Worm (Caenorhabditis elegans) whole organism, late embryonic: ENCODE data around the gene srh-45.

ENCODE experiments used
- C08G9.2 ChIP-seq: sonication (generic microtip); optimal IDR thresholded peaks from 2 replicates; lab custom pipeline; 2016; ENCODE audit warnings: mild to moderate bottlenecking, missing genetic modification characterization, moderate library complexity, missing compliant biosample characterization
- ahr-1 ChIP-seq: sonication (generic microtip); optimal IDR thresholded peaks from 2 replicates; lab custom pipeline; 2016; ENCODE audit warnings: missing genetic modification characterization, missing compliant biosample characterization
- ama-1 ChIP-seq: fragments of 150-350 bp; optimal IDR thresholded peaks from 2 replicates; lab custom pipeline; 2014
- ceh-18 ChIP-seq: sonication (generic microtip); optimal IDR thresholded peaks from 2 replicates; lab custom pipeline; 2016; ENCODE audit warnings: missing genetic modification characterization, missing compliant biosample characterization
- ceh-2 ChIP-seq: sonication (generic microtip); optimal IDR thresholded peaks from 2 replicates; lab custom pipeline; 2016; ENCODE audit warnings: missing genotype, missing genetic modification characterization, missing compliant biosample characterization
- ceh-24 ChIP-seq: sonication (generic microtip); optimal IDR thresholded peaks from 2 replicates; lab custom pipeline; 2016; ENCODE audit warnings: mild to moderate bottlenecking, missing genetic modification characterization, missing compliant biosample characterization
- ceh-30 ChIP-seq: fragments of 150-350 bp; optimal IDR thresholded peaks from 2 replicates; lab custom pipeline; 2014; ENCODE audit warnings: missing biosample characterization, missing genetic modification characterization
- ceh-31 ChIP-seq: sonication (generic microtip); optimal IDR thresholded peaks from 2 replicates; lab custom pipeline; 2016; ENCODE audit warnings: missing genetic modification characterization, missing compliant biosample characterization
- ceh-34 ChIP-seq: sonication (generic microtip); optimal IDR thresholded peaks from 2 replicates; lab custom pipeline; 2016; ENCODE audit warnings: mild to moderate bottlenecking, missing genetic modification characterization, missing compliant biosample characterization
- ceh-45 ChIP-seq: fragments of 200-800 bp; sonication (Bioruptor generic); IDR thresholded peaks from 2 replicates; pipeline ENCODE4 v1.3.6; 2022; ENCODE audit warnings: missing genetic modification reagents, missing genetic modification characterization, missing compliant biosample characterization
- ceh-48 ChIP-seq: sonication (generic microtip); optimal IDR thresholded peaks from 2 replicates; lab custom pipeline; 2016; ENCODE audit warnings: missing genetic modification characterization, inconsistent platforms, missing compliant biosample characterization
- ceh-6 ChIP-seq: fragments of 200-800 bp; sonication (Bioruptor generic); optimal IDR thresholded peaks from 2 replicates; lab custom pipeline; 2018; ENCODE audit warnings: mild to moderate bottlenecking, missing genetic modification characterization, missing compliant biosample characterization
- dve-1 ChIP-seq: sonication (generic microtip); optimal IDR thresholded peaks from 2 replicates; lab custom pipeline; 2017; ENCODE audit warnings: antibody characterized with exemption, mild to moderate bottlenecking, missing genetic modification characterization, missing compliant biosample characterization
- elt-2 ChIP-seq: sonication (generic microtip); optimal IDR thresholded peaks from 2 replicates; lab custom pipeline; 2016; ENCODE audit warnings: missing genetic modification reagents, missing genetic modification characterization, missing compliant biosample characterization
- eyg-1 ChIP-seq: sonication (generic microtip); optimal IDR thresholded peaks from 2 replicates; lab custom pipeline; 2016; ENCODE audit warnings: missing genotype, missing genetic modification characterization, missing compliant biosample characterization
- fax-1 ChIP-seq: sonication (generic microtip); optimal IDR thresholded peaks from 2 replicates; lab custom pipeline; 2016; ENCODE audit warnings: missing genotype, missing genetic modification characterization, missing compliant biosample characterization
- hlh-13 ChIP-seq: fragments of 200-800 bp; sonication (Bioruptor generic); optimal IDR thresholded peaks from 2 replicates; lab custom pipeline; 2018; ENCODE audit warnings: mild to moderate bottlenecking, missing genetic modification characterization, missing compliant biosample characterization
- hlh-30 ChIP-seq: sonication (generic microtip); optimal IDR thresholded peaks from 2 replicates; lab custom pipeline; 2017; ENCODE audit warnings: antibody characterized with exemption, missing genetic modification characterization, missing compliant biosample characterization; ENCODE audit not compliant: insufficient read depth
- hlh-6 ChIP-seq: sonication (generic microtip); optimal IDR thresholded peaks from 2 replicates; lab custom pipeline; 2016; ENCODE audit warnings: missing genotype, missing genetic modification characterization, missing compliant biosample characterization
- lim-6 ChIP-seq: sonication (generic microtip); optimal IDR thresholded peaks from 2 replicates; lab custom pipeline; 2016; ENCODE audit warnings: missing genetic modification characterization, missing compliant biosample characterization
- lin-11 ChIP-seq: fragments of 200-800 bp; sonication (Bioruptor generic); optimal IDR thresholded peaks from 2 replicates; lab custom pipeline; 2018; ENCODE audit warnings: mild to moderate bottlenecking, missing genetic modification characterization, missing compliant biosample characterization
- madf-2 ChIP-seq: sonication (generic microtip); optimal IDR thresholded peaks from 2 replicates; lab custom pipeline; 2017; ENCODE audit warnings: missing genetic modification characterization, missing compliant biosample characterization
- nfya-1 ChIP-seq: sonication (generic microtip); optimal IDR thresholded peaks from 2 replicates; lab custom pipeline; 2017; ENCODE audit warnings: missing genetic modification characterization, mild to moderate bottlenecking, missing compliant biosample characterization, antibody characterized with exemption, moderate library complexity
- nhr-11 ChIP-seq: fragments of 150-350 bp; optimal IDR thresholded peaks from 2 replicates; lab custom pipeline; 2014; ENCODE audit warnings: missing biosample characterization, missing genetic modification characterization
- nhr-232 ChIP-seq: sonication (generic microtip); optimal IDR thresholded peaks from 2 replicates; lab custom pipeline; 2016; ENCODE audit warnings: missing genetic modification characterization, missing compliant biosample characterization
- npax-4 ChIP-seq: sonication (generic microtip); optimal IDR thresholded peaks from 2 replicates; lab custom pipeline; 2016; ENCODE audit warnings: missing genetic modification characterization, missing compliant biosample characterization
- pag-3 ChIP-seq: sonication (generic microtip); optimal IDR thresholded peaks from 2 replicates; lab custom pipeline; 2016; ENCODE audit warnings: missing compliant biosample characterization, missing genetic modification characterization, borderline replicate concordance
- pat-9 ChIP-seq: fragments of 200-800 bp; sonication (Bioruptor generic); optimal IDR thresholded peaks from 2 replicates; lab custom pipeline; 2018; ENCODE audit warnings: mild to moderate bottlenecking, missing genetic modification characterization, moderate library complexity, missing compliant biosample characterization
- rnt-1 ChIP-seq: sonication (generic microtip); optimal IDR thresholded peaks from 2 replicates; lab custom pipeline; 2016; ENCODE audit warnings: missing genetic modification characterization, missing compliant biosample characterization
- sox-2 ChIP-seq: fragments of 200-800 bp; sonication (Bioruptor generic); IDR thresholded peaks from 2 replicates; pipeline ENCODE4 v1.3.6; 2022; ENCODE audit warnings: missing genetic modification reagents, missing genetic modification characterization, missing compliant biosample characterization
- tbx-7 ChIP-seq: sonication (generic microtip); optimal IDR thresholded peaks from 2 replicates; lab custom pipeline; 2016; ENCODE audit warnings: missing genotype, missing genetic modification characterization, missing compliant biosample characterization
- unc-3 ChIP-seq, 2 experiments: fragments of 200-800 bp in 1 of 2; sonication (Bioruptor generic) in 1 of 2; sonication (generic microtip) in 1 of 2; conservative IDR thresholded peaks in 1 of 2; optimal IDR thresholded peaks in 1 of 2; 2 replicates each; pipeline versions ENCODE4 v1.3.6 to Lab custom; 2016 to 2022; ENCODE audit warnings: missing compliant biosample characterization in 2 of 2, missing genetic modification characterization in 2 of 2, missing genetic modification reagents in 1 of 2
- unc-55 ChIP-seq: sonication (generic microtip); optimal IDR thresholded peaks from 2 replicates; lab custom pipeline; 2017; ENCODE audit warnings: missing biosample characterization, missing genetic modification reagents, missing genetic modification characterization
- unc-86 ChIP-seq: sonication (generic microtip); optimal IDR thresholded peaks from 2 replicates; lab custom pipeline; 2016; ENCODE audit warnings: missing genetic modification characterization, missing compliant biosample characterization
- zip-5 ChIP-seq: sonication (generic microtip); optimal IDR thresholded peaks from 2 replicates; lab custom pipeline; 2016; ENCODE audit warnings: missing genetic modification characterization, missing compliant biosample characterization

srh-45 gene

DNA sequence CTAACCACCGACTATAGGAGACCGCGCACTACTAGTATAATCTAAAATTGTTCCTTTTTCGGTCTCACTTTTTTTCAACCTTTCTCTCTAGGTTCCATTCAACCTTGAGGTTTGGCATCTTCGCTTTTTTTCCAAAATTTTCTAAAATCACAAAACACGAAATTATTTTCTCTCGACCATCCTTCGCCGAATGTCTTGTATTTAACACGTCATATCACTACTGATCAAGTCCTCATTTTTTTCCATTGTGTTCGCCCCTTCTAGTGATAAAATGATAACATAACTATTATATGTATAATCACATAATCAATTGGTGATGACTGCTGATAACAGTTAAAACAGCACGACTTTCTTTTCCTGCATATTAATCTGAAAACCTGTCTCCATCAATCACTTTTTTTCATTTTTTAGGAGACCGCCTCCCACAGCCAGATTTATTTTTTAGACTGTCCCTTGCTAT is 6.3 kb upstream of the srh-45 start, which contains the start of gene T03F7.7:
T03F7.7 (plus strand) TSS at position 410 of the 460 bp plus-strand sequence.
- TF ChIP-seq eyg-1 (tag; lab: Kevin White, UChicago), result no peak
- TF ChIP-seq elt-2 (tag; lab: Kevin White, UChicago), result peak; percentile 95
- TF ChIP-seq ahr-1, result no peak
- TF ChIP-seq nhr-232 (tag; lab: Kevin White, UChicago), result no peak
- TF ChIP-seq ceh-6 (GFP tag; lab: Kevin White, UChicago), result no peak
- TF ChIP-seq hlh-13 (GFP tag; lab: Kevin White, UChicago), result no peak
- no peak for TF ChIP-seq ceh-31 (tag; lab: Kevin White, UChicago)
- no peak for TF ChIP-seq nhr-11 (tag; lab: Kevin White, UChicago)
- no peak for TF ChIP-seq ceh-45 (GFP tag; lab: Robert Waterston, UW)

DNA sequence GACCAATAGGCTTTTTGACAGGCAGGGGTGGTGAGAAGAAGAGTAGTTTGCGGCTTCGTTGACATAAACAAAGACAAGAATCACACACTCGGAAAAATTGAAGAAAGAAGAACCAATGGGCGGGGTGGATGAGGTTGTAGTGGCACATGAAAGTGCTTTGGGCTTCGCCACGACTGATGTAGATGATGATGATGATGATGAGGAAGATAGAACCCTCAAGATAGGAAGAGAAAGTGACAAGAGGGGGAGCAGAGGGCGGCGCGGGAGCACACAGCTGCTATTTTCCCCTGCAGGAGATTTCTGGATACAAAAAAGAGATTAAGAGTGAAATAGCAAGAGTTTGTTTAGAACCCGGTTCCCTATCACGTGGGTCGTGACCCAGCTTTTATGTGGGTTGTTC is 4.1 kb upstream of the srh-45 start:
- TF ChIP-seq unc-86 (tag; lab: Kevin White, UChicago), result no peak
- TF ChIP-seq ceh-48, result no peak
- no peak for TF ChIP-seq ceh-2 (tag; lab: Kevin White, UChicago)
- TF ChIP-seq nfya-1 (tag; lab: Kevin White, UChicago), result peak; percentile 59
- no peak for TF ChIP-seq lin-11 (tag; lab: Kevin White, UChicago)
- TF ChIP-seq pat-9 (tag; lab: Kevin White, UChicago), result peak; percentile 19
- TF ChIP-seq rnt-1 (tag; lab: Kevin White, UChicago), result peak; percentile 66
- peak; percentile 85 for TF ChIP-seq ceh-18 (tag; lab: Kevin White, UChicago)
- peak; percentile 15 for TF ChIP-seq hlh-6 (tag; lab: Kevin White, UChicago)
- peak; percentile 55 for TF ChIP-seq unc-55 (GFP tag; lab: Kevin White, UChicago)
- peak; percentile 6 for TF ChIP-seq ceh-34 (tag; lab: Kevin White, UChicago)
- TF ChIP-seq tbx-7 (tag; lab: Kevin White, UChicago), result no peak
- TF ChIP-seq unc-3 (GFP tag; conservative IDR thresholded peaks at IDR 0.05; lab: Robert Waterston, UW), result no peak
- TF ChIP-seq unc-3 (tag; optimal IDR thresholded peaks at IDR 0.05; lab: Kevin White, UChicago), result no peak
- TF ChIP-seq dve-1, result no peak
- TF ChIP-seq pag-3 (tag; lab: Kevin White, UChicago), result no peak
- no peak for TF ChIP-seq hlh-30
- TF ChIP-seq madf-2 (tag; lab: Kevin White, UChicago), result no peak

DNA sequence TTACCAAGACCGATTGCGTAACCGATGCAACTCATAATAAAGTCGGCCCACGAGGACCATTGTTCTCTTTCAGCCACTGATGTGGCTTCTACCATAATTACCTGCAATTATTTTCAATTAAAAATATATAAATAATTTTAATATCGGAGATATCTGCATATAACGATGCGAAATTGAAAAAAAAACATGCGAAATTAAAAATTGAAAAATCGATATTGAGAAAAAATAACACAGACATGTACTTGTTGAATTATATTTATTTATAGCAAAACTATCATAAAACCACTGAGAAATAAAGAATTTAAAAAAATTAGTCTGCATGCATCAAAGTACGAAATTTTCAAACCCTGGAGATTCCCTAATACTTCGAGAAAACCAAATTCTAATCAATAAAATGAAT is 3.6 kb upstream of the srh-45 start, which contains the start of gene snf-11:
snf-11 (minus strand) TSS at position 101 of the 400 bp plus-strand sequence.
- TF ChIP-seq lim-6 (tag; lab: Kevin White, UChicago), result no peak
- TF ChIP-seq fax-1 (tag; lab: Kevin White, UChicago), result no peak
- TF ChIP-seq ceh-45 (GFP tag; lab: Robert Waterston, UW), result no peak
- TF ChIP-seq sox-2 (GFP tag; lab: Robert Waterston, UW), result no peak
- no peak for TF ChIP-seq C08G9.2
- TF ChIP-seq npax-4 (tag; lab: Kevin White, UChicago), result no peak
- no peak for TF ChIP-seq ceh-24
- TF ChIP-seq zip-5 (tag; lab: Kevin White, UChicago), result no peak
- no peak for TF ChIP-seq rnt-1 (tag; lab: Kevin White, UChicago)
- TF ChIP-seq, all 69 proteins: peak for 0

DNA sequence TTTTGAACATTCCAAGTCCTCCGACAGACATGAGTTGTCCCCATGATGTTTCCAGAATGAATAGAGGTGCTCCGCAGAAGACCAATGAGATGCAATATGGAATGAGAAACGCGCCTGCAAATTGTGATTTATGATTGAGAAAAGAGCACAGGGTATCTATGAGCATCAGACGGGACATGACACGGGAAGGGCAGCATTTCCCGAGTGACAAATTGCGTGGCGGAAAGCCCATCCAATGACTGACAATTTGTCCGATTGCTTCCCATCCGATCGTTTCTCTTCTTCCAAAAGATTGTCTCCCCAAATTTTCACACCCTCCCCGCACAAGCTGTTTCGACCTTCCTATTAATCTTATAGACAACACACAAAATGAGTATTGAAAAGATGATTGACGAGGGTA is 3.0 kb upstream of the srh-45 start:
- no peak for TF ChIP-seq ceh-30 (tag; lab: Kevin White, UChicago)
- no peak for TF ChIP-seq ama-1
- peak; percentile 83 for TF ChIP-seq ceh-18 (tag; lab: Kevin White, UChicago)
- TF ChIP-seq nfya-1 (tag; lab: Kevin White, UChicago), result peak; percentile 6
- TF ChIP-seq zip-5 (tag; lab: Kevin White, UChicago), result no peak
- TF ChIP-seq unc-55 (GFP tag; lab: Kevin White, UChicago), result peak; percentile 95
- no peak for TF ChIP-seq hlh-13 (GFP tag; lab: Kevin White, UChicago)
- peak; percentile 75 for TF ChIP-seq rnt-1 (tag; lab: Kevin White, UChicago)
